Fruit fly (Drosophila melanogaster) whole organism, embryonic: Measurements from ENCODE around the gene Caf1-55.
A peak's percentile ranks its signal among the peaks of the same experiment; 100 is the strongest.

Experiments used
- B-H2 ChIP-seq: fragments of 200-800 bp; sonication (Bioruptor generic); optimal IDR thresholded peaks from 2 replicates; lab custom pipeline; 2018; ENCODE audit warnings: missing biosample characterization, mild to moderate bottlenecking, missing genetic modification characterization
- CG10267 ChIP-seq: fragments of 200-800 bp; sonication (Bioruptor generic); optimal IDR thresholded peaks from 2 replicates; lab custom pipeline; 2018; ENCODE audit warnings: missing biosample characterization, mild to moderate bottlenecking, missing genetic modification characterization, moderate library complexity
- CG10431 ChIP-seq: fragments of 200-800 bp; sonication (Bioruptor generic); optimal IDR thresholded peaks from 3 replicates; lab custom pipeline; 2018; ENCODE audit warnings: missing biosample characterization, mild to moderate bottlenecking, missing genetic modification characterization
- CG12071 ChIP-seq: fragments of 200-800 bp; sonication (Bioruptor generic); optimal IDR thresholded peaks from 3 replicates; lab custom pipeline; 2018; ENCODE audit warnings: missing biosample characterization, mild to moderate bottlenecking, missing genetic modification characterization
- CG1233 ChIP-seq: fragments of 200-800 bp; sonication (Bioruptor generic); optimal IDR thresholded peaks from 4 replicates; lab custom pipeline; 2018; ENCODE audit warnings: missing biosample characterization, mild to moderate bottlenecking, missing genetic modification characterization
- CG13775 ChIP-seq: fragments of 200-800 bp; sonication (Bioruptor generic); optimal IDR thresholded peaks from 3 replicates; lab custom pipeline; 2017; ENCODE audit warnings: missing biosample characterization, mild to moderate bottlenecking, missing genetic modification characterization
- CG14014 ChIP-seq: fragments of 200-800 bp; sonication (Bioruptor generic); IDR thresholded peaks from 2 replicates; pipeline ENCODE4 v1.3.6; 2022; ENCODE audit warnings: missing biosample characterization, missing genetic modification characterization
- CG17186 ChIP-seq: fragments of 200-800 bp; sonication (Bioruptor generic); optimal IDR thresholded peaks from 3 replicates; lab custom pipeline; 2017; ENCODE audit warnings: missing biosample characterization, missing genetic modification reagents, missing genetic modification characterization
- CG17359 ChIP-seq: fragments of 200-800 bp; sonication (Bioruptor generic); optimal IDR thresholded peaks from 3 replicates; lab custom pipeline; 2018; ENCODE audit warnings: missing biosample characterization, mild to moderate bottlenecking, missing genetic modification characterization, moderate library complexity
- CG31365 ChIP-seq: fragments of 200-800 bp; sonication (Bioruptor generic); optimal IDR thresholded peaks from 2 replicates; lab custom pipeline; 2018; ENCODE audit warnings: missing biosample characterization, mild to moderate bottlenecking, missing genetic modification characterization
- CG31388 ChIP-seq: fragments of 200-800 bp; sonication (Bioruptor generic); optimal IDR thresholded peaks from 2 replicates; lab custom pipeline; 2016; ENCODE audit warnings: missing biosample characterization, missing genetic modification characterization
- CG31441 ChIP-seq: fragments of 200-800 bp; sonication (Bioruptor generic); IDR thresholded peaks from 2 replicates; pipeline ENCODE4 v1.3.6; 2022; ENCODE audit warnings: missing biosample characterization, missing genetic modification characterization
- CG3163 ChIP-seq: fragments of 200-800 bp; sonication (Bioruptor generic); optimal IDR thresholded peaks from 3 replicates; lab custom pipeline; 2016; ENCODE audit warnings: missing biosample characterization, missing genetic modification characterization
- CG32532 ChIP-seq: fragments of 200-800 bp; sonication (Bioruptor generic); IDR thresholded peaks from 2 replicates; pipeline ENCODE4 v1.3.6; 2022; ENCODE audit warnings: missing biosample characterization, missing genetic modification characterization
- CG7271 ChIP-seq: fragments of 200-800 bp; sonication (Bioruptor generic); optimal IDR thresholded peaks from 2 replicates; lab custom pipeline; 2018; ENCODE audit warnings: missing biosample characterization, mild to moderate bottlenecking, missing genetic modification characterization, moderate library complexity
- CG7839 ChIP-seq: fragments of 200-800 bp; sonication (Bioruptor generic); optimal IDR thresholded peaks from 3 replicates; lab custom pipeline; 2018; ENCODE audit warnings: missing biosample characterization, mild to moderate bottlenecking, missing genetic modification characterization, moderate library complexity
- CG8290 ChIP-seq, 3 experiments: fragments of 200-800 bp; sonication (Bioruptor generic); optimal IDR thresholded peaks; 2 replicates each; lab custom pipeline; 2016 to 2019; ENCODE audit warnings: missing biosample characterization in 3 of 3, missing genetic modification characterization in 3 of 3, mild to moderate bottlenecking in 2 of 3, moderate library complexity in 1 of 3
- CG9437 ChIP-seq: fragments of 200-800 bp; sonication (Bioruptor generic); optimal IDR thresholded peaks from 2 replicates; lab custom pipeline; 2018; ENCODE audit warnings: missing biosample characterization, mild to moderate bottlenecking, missing genetic modification characterization
- Dad ChIP-seq: fragments of 200-800 bp; sonication (Bioruptor generic); optimal IDR thresholded peaks from 3 replicates; lab custom pipeline; 2016; ENCODE audit warnings: missing biosample characterization, missing genetic modification characterization
- Dip3 ChIP-seq: fragments of 200-800 bp; sonication (Bioruptor generic); optimal IDR thresholded peaks from 3 replicates; lab custom pipeline; 2016; ENCODE audit warnings: missing biosample characterization, missing genetic modification characterization
- HLH54F ChIP-seq: fragments of 200-800 bp; sonication (Bioruptor generic); optimal IDR thresholded peaks from 3 replicates; lab custom pipeline; 2016; ENCODE audit warnings: missing biosample characterization, missing genetic modification characterization
- MESR4 ChIP-seq: fragments of 200-800 bp; sonication (Bioruptor generic); optimal IDR thresholded peaks from 2 replicates; lab custom pipeline; 2018; ENCODE audit warnings: missing biosample characterization, mild to moderate bottlenecking, missing genetic modification characterization, moderate library complexity
- Opbp ChIP-seq: fragments of 200-800 bp; sonication (Bioruptor generic); IDR thresholded peaks from 3 replicates; pipeline ENCODE4 v1.3.6; 2022; ENCODE audit warnings: missing biosample characterization, missing genetic modification characterization; ENCODE audit not compliant: partially characterized antibody
- Rx ChIP-seq: fragments of 200-800 bp; sonication (Bioruptor generic); IDR thresholded peaks from 2 replicates; pipeline ENCODE4 v1.3.6; 2022; ENCODE audit warnings: missing biosample characterization, missing genetic modification characterization
- Ssrp ChIP-seq: fragments of 200-800 bp; sonication (Bioruptor generic); optimal IDR thresholded peaks from 2 replicates; lab custom pipeline; 2018; ENCODE audit warnings: missing biosample characterization, mild to moderate bottlenecking, missing genetic modification characterization, moderate library complexity
- Trl ChIP-seq, 3 experiments: fragments of >200 bp in 2 of 3; fragments of 200-800 bp in 1 of 3; sonication (Bioruptor generic) in 1 of 3; optimal IDR thresholded peaks; 2 replicates in 1 of 3; 3 replicates in 2 of 3; lab custom pipeline; 2016 to 2017; ENCODE audit warnings: missing biosample characterization in 1 of 3, missing genetic modification characterization in 1 of 3
- ab ChIP-seq: fragments of 200-800 bp; sonication (Bioruptor generic); optimal IDR thresholded peaks from 2 replicates; lab custom pipeline; 2016; ENCODE audit warnings: missing biosample characterization, missing genetic modification characterization
- ac ChIP-seq: fragments of 200-800 bp; sonication (Bioruptor generic); optimal IDR thresholded peaks from 3 replicates; lab custom pipeline; 2017; ENCODE audit warnings: missing biosample characterization, mild to moderate bottlenecking, missing genetic modification characterization
- ap ChIP-seq: fragments of 200-800 bp; sonication (Bioruptor generic); IDR thresholded peaks from 2 replicates; pipeline ENCODE4 v1.3.6; 2022; ENCODE audit warnings: missing biosample characterization, missing genetic modification characterization
- ase ChIP-seq: fragments of 200-800 bp; sonication (Bioruptor generic); IDR thresholded peaks from 3 replicates; pipeline ENCODE4 v1.3.6; 2022; ENCODE audit warnings: missing biosample characterization, missing genetic modification characterization
- bowl ChIP-seq: fragments of 200-800 bp; sonication (Bioruptor generic); IDR thresholded peaks from 2 replicates; pipeline ENCODE4 v1.3.6; 2022; ENCODE audit warnings: missing biosample characterization, missing genetic modification characterization
- bsh ChIP-seq, 2 experiments: fragments of 200-800 bp; sonication (Bioruptor generic); optimal IDR thresholded peaks; 2 replicates each; lab custom pipeline; 2017 to 2018; ENCODE audit warnings: mild to moderate bottlenecking in 2 of 2, missing biosample characterization in 2 of 2, missing genetic modification characterization in 2 of 2, moderate library complexity in 1 of 2
- dmrt11E ChIP-seq: fragments of 200-800 bp; sonication (Bioruptor generic); optimal IDR thresholded peaks from 3 replicates; lab custom pipeline; 2018; ENCODE audit warnings: missing biosample characterization, mild to moderate bottlenecking, missing genetic modification characterization, moderate library complexity
- fd3F ChIP-seq: fragments of 200-800 bp; sonication (Bioruptor generic); optimal IDR thresholded peaks from 2 replicates; lab custom pipeline; 2018; ENCODE audit warnings: missing biosample characterization, mild to moderate bottlenecking, missing genetic modification characterization, moderate library complexity
- fd96Cb ChIP-seq: fragments of 200-800 bp; sonication (Bioruptor generic); optimal IDR thresholded peaks from 2 replicates; lab custom pipeline; 2018; ENCODE audit warnings: missing biosample characterization, mild to moderate bottlenecking, missing genetic modification characterization, moderate library complexity
- gro ChIP-seq: fragments of 200-800 bp; sonication (Bioruptor generic); optimal IDR thresholded peaks from 2 replicates; lab custom pipeline; 2016; ENCODE audit warnings: missing biosample characterization, missing genetic modification characterization
- hbn ChIP-seq: fragments of 200-800 bp; sonication (Bioruptor generic); IDR thresholded peaks from 2 replicates; pipeline ENCODE4 v1.3.6; 2022; ENCODE audit warnings: missing biosample characterization, missing genetic modification characterization; ENCODE audit not compliant: partially characterized antibody
- klu ChIP-seq: fragments of 200-800 bp; sonication (Bioruptor generic); IDR thresholded peaks from 2 replicates; pipeline ENCODE4 v1.3.6; 2022; ENCODE audit warnings: missing biosample characterization, missing genetic modification characterization
- knrl ChIP-seq: fragments of 200-800 bp; sonication (Bioruptor generic); IDR thresholded peaks from 3 replicates; pipeline ENCODE4 v1.3.6; 2022; ENCODE audit warnings: missing biosample characterization, missing genetic modification characterization; ENCODE audit not compliant: partially characterized antibody
- mld ChIP-seq: fragments of 200-800 bp; sonication (Bioruptor generic); IDR thresholded peaks from 3 replicates; pipeline ENCODE4 v1.3.6; 2022; ENCODE audit warnings: missing biosample characterization, missing genetic modification characterization; ENCODE audit not compliant: partially characterized antibody
- odd ChIP-seq: fragments of 200-800 bp; sonication (Bioruptor generic); optimal IDR thresholded peaks from 2 replicates; lab custom pipeline; 2017; ENCODE audit warnings: missing biosample characterization, mild to moderate bottlenecking, missing genetic modification characterization
- pum ChIP-seq: fragments of 200-800 bp; sonication (Bioruptor generic); optimal IDR thresholded peaks from 2 replicates; lab custom pipeline; 2016; ENCODE audit warnings: missing biosample characterization, missing genetic modification characterization
- salm ChIP-seq: fragments of 200-800 bp; sonication (Bioruptor generic); optimal IDR thresholded peaks from 2 replicates; lab custom pipeline; 2018; ENCODE audit warnings: missing biosample characterization, mild to moderate bottlenecking, missing genetic modification characterization
- schlank ChIP-seq: fragments of 200-800 bp; sonication (Bioruptor generic); optimal IDR thresholded peaks from 2 replicates; lab custom pipeline; 2018; ENCODE audit warnings: missing biosample characterization, mild to moderate bottlenecking, missing genetic modification characterization
- slou ChIP-seq: fragments of 200-800 bp; sonication (Bioruptor generic); optimal IDR thresholded peaks from 3 replicates; lab custom pipeline; 2016; ENCODE audit warnings: missing biosample characterization, missing genetic modification characterization
- tgo ChIP-seq: fragments of 200-800 bp; sonication (Bioruptor generic); IDR thresholded peaks from 3 replicates; pipeline ENCODE4 v1.3.6; 2022; ENCODE audit warnings: missing biosample characterization, missing genetic modification characterization
- tll ChIP-seq, 2 experiments: fragments of 200-800 bp in 1 of 2; fragments of >200 bp in 1 of 2; sonication (Bioruptor generic) in 1 of 2; optimal IDR thresholded peaks; 2 replicates each; lab custom pipeline; 2017 to 2019; ENCODE audit warnings: missing biosample characterization in 2 of 2, missing genetic modification characterization in 2 of 2, mild to moderate bottlenecking in 1 of 2, moderate library complexity in 1 of 2
- ttk ChIP-seq: fragments of 200-800 bp; sonication (Bioruptor generic); IDR thresholded peaks from 2 replicates; pipeline ENCODE4 v2.1.2; 2022; ENCODE audit warnings: missing biosample characterization, missing genetic modification characterization
- z ChIP-seq: fragments of 200-800 bp; sonication (Bioruptor generic); IDR thresholded peaks from 3 replicates; pipeline ENCODE4 v1.3.6; 2022; ENCODE audit warnings: missing biosample characterization, missing genetic modification characterization

Caf1-55 gene

DNA sequence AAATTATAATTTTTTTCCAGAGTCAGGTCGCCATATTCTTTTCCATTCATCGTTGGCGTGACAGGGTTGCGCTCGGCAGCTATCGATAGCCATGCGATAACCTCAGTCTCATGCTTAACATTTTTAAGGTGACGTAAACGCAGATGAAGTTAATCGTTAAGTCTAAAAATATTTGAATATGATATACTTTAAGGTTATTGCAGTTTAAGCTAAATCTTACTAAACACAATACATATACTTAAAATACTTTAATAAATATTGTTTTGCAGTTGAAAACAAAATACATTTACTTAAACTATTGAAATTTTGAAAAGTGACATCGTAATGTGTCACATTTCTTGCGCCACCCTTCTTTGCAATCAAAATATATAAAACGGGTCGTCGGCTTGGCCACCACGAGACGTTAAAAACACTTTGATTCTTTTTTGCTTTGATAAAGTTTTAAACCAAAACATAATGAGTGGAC, 49.8 kb downstream of the Caf1-55 start, which contains the start of the genes Cp190 and CG4338 (continued):
- TF ChIP-seq CG3163 (GFP tag; lab: Kevin White, UChicago) (peak; percentile 63), bowl (peak; percentile 84), fd96Cb (tag; lab: Kevin White, UChicago) (peak; percentile 98), pum (peak; percentile 91), dmrt11E (tag; lab: Kevin White, UChicago) (peak; percentile 99), schlank (tag; lab: Kevin White, UChicago) (peak; percentile 93), odd (GFP tag; lab: Kevin White, UChicago) (peak; percentile 97), CG10267 (tag; lab: Kevin White, UChicago) (peak; percentile 96), CG8290 (GFP tag; optimal IDR thresholded peaks at IDR 0.05; lab: Kevin White, UChicago) (peak; percentile 96), CG8290 (tag; optimal IDR thresholded peaks at IDR 0.05; lab: Kevin White, UChicago) (peak; percentile 90), knrl (GFP tag; lab: Robert Waterston, UW) (peak; percentile 81), fd3F (GFP tag; lab: Kevin White, UChicago) (peak; percentile 98), ap (GFP tag; lab: Robert Waterston, UW) (peak; percentile 91), ab (GFP tag; lab: Kevin White, UChicago) (no peak), bsh (GFP tag; optimal IDR thresholded peaks at IDR 0.05; lab: Kevin White, UChicago) (peak; percentile 87 to 98), Rx (GFP tag; lab: Robert Waterston, UW) (peak; percentile 89), Dad (peak; percentile 87), ase (GFP tag; lab: Robert Waterston, UW) (peak; percentile 90), mld (GFP tag; lab: Robert Waterston, UW) (peak; percentile 45; the same call in 1 of the 3 replicates), CG9437 (GFP tag; lab: Kevin White, UChicago) (peak; percentile 96), CG10431 (GFP tag; lab: Kevin White, UChicago) (peak; percentile 96), CG1233 (GFP tag; lab: Kevin White, UChicago) (peak; percentile 98), CG12071 (GFP tag; lab: Kevin White, UChicago) (peak; percentile 93), Opbp (peak; percentile 80), CG7839 (peak; percentile 99), Ssrp (tag; lab: Kevin White, UChicago) (peak; percentile 99), CG31388 (GFP tag; lab: Kevin White, UChicago) (peak; percentile 95), CG32532 (GFP tag; lab: Robert Waterston, UW) (peak; percentile 98), CG31365 (tag; lab: Kevin White, UChicago) (peak; percentile 85), MESR4 (peak; percentile 61), Trl (optimal IDR thresholded peaks at IDR 0.05; lab: Kevin White, UChicago) (no peak), Trl (GFP tag; optimal IDR thresholded peaks at IDR 0.05; lab: Kevin White, UChicago) (peak; percentile 90), salm (tag; lab: Kevin White, UChicago) (peak; percentile 98), tll (GFP tag; optimal IDR thresholded peaks at IDR 0.05; lab: Kevin White, UChicago) (peak; percentile 83 to 87), slou (peak; percentile 91), gro (GFP tag; lab: Kevin White, UChicago) (peak; percentile 87), CG13775 (GFP tag; lab: Kevin White, UChicago) (peak; percentile 99), CG17186 (GFP tag; lab: Kevin White, UChicago) (peak; percentile 91), ttk (peak; percentile 96), ac (GFP tag; lab: Kevin White, UChicago) (peak; percentile 91), z (GFP tag; lab: Robert Waterston, UW) (peak; percentile 64; the same call in 1 of the 3 replicates), CG7271 (peak; percentile 96), B-H2 (GFP tag; lab: Kevin White, UChicago) (peak; percentile 99), HLH54F (GFP tag; lab: Kevin White, UChicago) (peak; percentile 90), CG17359 (tag; lab: Kevin White, UChicago) (peak; percentile 98), klu (GFP tag; lab: Robert Waterston, UW) (peak; percentile 96), hbn (GFP tag; lab: Robert Waterston, UW) (peak; percentile 58), CG31441 (GFP tag; lab: Robert Waterston, UW) (peak; percentile 99), CG14014 (GFP tag; lab: Robert Waterston, UW) (peak; percentile 97), tgo (GFP tag; lab: Robert Waterston, UW) (peak; percentile 97), Dip3 (GFP tag; lab: Kevin White, UChicago) (peak; percentile 90)
